Worm (Caenorhabditis elegans) whole organism, late embryonic: ENCODE data around the gene mrps-16.

ENCODE experiments used
- F13H6.1 ChIP-seq: sonication (generic microtip); optimal IDR thresholded peaks from 2 replicates; lab custom pipeline; 2016; ENCODE audit warnings: missing genetic modification characterization, missing compliant biosample characterization
- K09A11.1 ChIP-seq: sonication (generic microtip); optimal IDR thresholded peaks from 2 replicates; lab custom pipeline; 2017; ENCODE audit warnings: antibody characterized with exemption, mild to moderate bottlenecking, missing genetic modification characterization, missing compliant biosample characterization; ENCODE audit not compliant: insufficient read depth
- ceh-19 ChIP-seq: fragments of 200-800 bp; sonication (Bioruptor generic); optimal IDR thresholded peaks from 2 replicates; lab custom pipeline; 2018; ENCODE audit warnings: mild to moderate bottlenecking, missing genetic modification characterization, missing compliant biosample characterization
- ceh-30 ChIP-seq: fragments of 150-350 bp; optimal IDR thresholded peaks from 2 replicates; lab custom pipeline; 2014; ENCODE audit warnings: missing biosample characterization, missing genetic modification characterization
- elt-2 ChIP-seq: sonication (generic microtip); optimal IDR thresholded peaks from 2 replicates; lab custom pipeline; 2016; ENCODE audit warnings: missing genetic modification reagents, missing genetic modification characterization, missing compliant biosample characterization
- fkh-10 ChIP-seq: fragments of 150-350 bp; optimal IDR thresholded peaks from 2 replicates; lab custom pipeline; 2014; ENCODE audit warnings: missing biosample characterization, missing genetic modification reagents, missing genetic modification characterization
- fkh-6 ChIP-seq: sonication (generic microtip); optimal IDR thresholded peaks from 2 replicates; lab custom pipeline; 2016; ENCODE audit warnings: missing genetic modification characterization, missing compliant biosample characterization
- hlh-8 ChIP-seq: sonication (generic microtip); optimal IDR thresholded peaks from 2 replicates; lab custom pipeline; 2016; ENCODE audit warnings: missing genotype, missing genetic modification characterization, missing compliant biosample characterization
- nfya-1 ChIP-seq: sonication (generic microtip); optimal IDR thresholded peaks from 2 replicates; lab custom pipeline; 2017; ENCODE audit warnings: missing genetic modification characterization, mild to moderate bottlenecking, missing compliant biosample characterization, antibody characterized with exemption, moderate library complexity
- odd-2 ChIP-seq: sonication (generic microtip); optimal IDR thresholded peaks from 2 replicates; lab custom pipeline; 2017; ENCODE audit warnings: antibody characterized with exemption, mild to moderate bottlenecking, missing genetic modification characterization, missing compliant biosample characterization
- ref-2 ChIP-seq: sonication (generic microtip); optimal IDR thresholded peaks from 2 replicates; lab custom pipeline; 2016; ENCODE audit warnings: missing genetic modification characterization, missing compliant biosample characterization
- sox-4 ChIP-seq: sonication (generic microtip); optimal IDR thresholded peaks from 2 replicates; lab custom pipeline; 2017; ENCODE audit warnings: mild to moderate bottlenecking, missing genetic modification characterization, inconsistent platforms, missing compliant biosample characterization
- tbx-2 ChIP-seq: sonication (generic microtip); optimal IDR thresholded peaks from 2 replicates; lab custom pipeline; 2016; ENCODE audit warnings: missing genetic modification characterization, missing compliant biosample characterization
- unc-42 ChIP-seq: sonication (generic microtip); optimal IDR thresholded peaks from 2 replicates; lab custom pipeline; 2016; ENCODE audit warnings: missing genotype, missing genetic modification characterization, missing compliant biosample characterization

DNA sequence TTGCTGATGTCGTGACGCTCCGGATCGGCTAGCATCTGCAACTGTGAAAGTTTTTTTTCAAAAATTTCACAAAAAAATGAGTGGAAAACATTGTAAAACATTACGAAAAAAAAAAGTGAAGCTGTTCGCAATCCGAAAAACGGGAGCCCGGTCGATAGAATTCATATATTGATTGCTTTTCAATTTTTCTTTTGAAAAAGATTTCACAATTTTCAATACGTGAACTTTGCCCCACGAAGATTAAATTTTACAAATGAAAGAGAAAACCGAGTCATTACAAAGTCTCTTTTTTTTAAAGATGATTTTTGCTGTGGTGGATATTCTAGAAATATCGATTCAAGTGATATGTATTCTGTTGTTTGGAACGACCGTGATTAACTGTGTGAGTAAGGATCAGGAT is 20.2 kb downstream of the mrps-16 start, which contains the start of gene F12A10.6:
- TF ChIP-seq ref-2 (tag; lab: Kevin White, UChicago) (no peak), K09A11.1 (tag; lab: Kevin White, UChicago) (no peak), hlh-8 (no peak), fkh-6 (no peak), elt-2 (tag; lab: Kevin White, UChicago) (no peak), odd-2 (tag; lab: Kevin White, UChicago) (no peak), fkh-10 (no peak), ceh-30 (tag; lab: Kevin White, UChicago) (no peak), nfya-1 (no peak), sox-4 (tag; lab: Kevin White, UChicago) (no peak), ceh-19 (no peak), tbx-2 (tag; lab: Kevin White, UChicago) (no peak), F13H6.1 (tag; lab: Kevin White, UChicago) (no peak), unc-42 (tag; lab: Kevin White, UChicago) (no peak)
